Worm (Caenorhabditis elegans): Measurements from ENCODE around the gene mip-1.

The mip-1 gene

ce11 chrIII:4826606-4827005 lies 33.7 kb downstream of the mip-1 start, which contains the start of gene F26A1.3:
TSS of gene F26A1.3 (plus strand) at chrIII:4826906.
- TF ChIP-seq W03F9.2 (tag; optimal IDR thresholded peaks at IDR 0.05) (no peak), dao-5 (tag; optimal IDR thresholded peaks at IDR 0.05) (no peak), him-1 (tag; optimal IDR thresholded peaks at IDR 0.05) (no peak)

ce11 chrIII:4829440-4829839 lies 36.6 kb downstream of the mip-1 start, which contains the start of gene F26A1.9:
TSS of gene F26A1.9 (minus strand) at chrIII:4829540.
- TF ChIP-seq him-1 (tag; optimal IDR thresholded peaks at IDR 0.05) (no peak), dao-5 (tag; optimal IDR thresholded peaks at IDR 0.05) (no peak), W03F9.2 (tag; optimal IDR thresholded peaks at IDR 0.05) (no peak)

DNA sequence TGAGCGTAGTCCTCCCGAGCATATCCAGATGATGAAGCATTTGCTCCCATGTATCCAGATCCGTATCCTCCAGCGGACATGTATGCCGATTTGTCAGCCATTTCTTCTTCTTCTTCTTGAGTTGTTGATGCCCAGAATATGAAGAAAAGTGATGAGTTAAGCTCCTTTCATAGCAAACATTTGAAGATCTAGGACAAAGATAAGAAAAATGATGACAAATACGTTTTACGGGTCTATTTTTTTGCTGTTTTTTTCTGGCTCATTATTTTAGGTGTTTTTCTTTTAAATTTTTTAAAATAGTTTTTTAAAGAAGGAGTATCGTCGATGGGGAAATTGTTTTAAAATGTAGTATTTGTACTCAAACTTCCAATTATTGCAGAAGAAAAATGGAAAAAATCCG lies 37.3 kb downstream of the mip-1 start, which contains the start of gene nspd-9:
nspd-9 (minus strand) TSS at position 101 of the 400 bp plus-strand sequence.
- TF ChIP-seq W03F9.2 (tag; optimal IDR thresholded peaks at IDR 0.05) (no peak), dao-5 (tag; optimal IDR thresholded peaks at IDR 0.05) (no peak), him-1 (tag; optimal IDR thresholded peaks at IDR 0.05) (no peak)

- no peak for TF ChIP-seq him-1 (tag; optimal IDR thresholded peaks at IDR 0.05)
- TF ChIP-seq W03F9.2 (tag; optimal IDR thresholded peaks at IDR 0.05): no peak
- TF ChIP-seq dao-5 (tag; optimal IDR thresholded peaks at IDR 0.05): no peak
Observed at ce11 chrIII:4837429-4837828, 44.5 kb downstream of the mip-1 start, which contains the start of the genes acbp-7 and F26A1.19. TSS of gene acbp-7 (plus strand) at chrIII:4837729. TSS of gene F26A1.19 (plus strand) at chrIII:4837731.

- TF ChIP-seq him-1 (tag; optimal IDR thresholded peaks at IDR 0.05) (no peak), W03F9.2 (tag; optimal IDR thresholded peaks at IDR 0.05) (no peak), dao-5 (tag; optimal IDR thresholded peaks at IDR 0.05) (no peak)
Observed at ce11 chrIII:4842173-4842572, 49.3 kb downstream of the mip-1 start, which contains the start of gene clec-156. TSS of gene clec-156 (minus strand) at chrIII:4842273.

DNA sequence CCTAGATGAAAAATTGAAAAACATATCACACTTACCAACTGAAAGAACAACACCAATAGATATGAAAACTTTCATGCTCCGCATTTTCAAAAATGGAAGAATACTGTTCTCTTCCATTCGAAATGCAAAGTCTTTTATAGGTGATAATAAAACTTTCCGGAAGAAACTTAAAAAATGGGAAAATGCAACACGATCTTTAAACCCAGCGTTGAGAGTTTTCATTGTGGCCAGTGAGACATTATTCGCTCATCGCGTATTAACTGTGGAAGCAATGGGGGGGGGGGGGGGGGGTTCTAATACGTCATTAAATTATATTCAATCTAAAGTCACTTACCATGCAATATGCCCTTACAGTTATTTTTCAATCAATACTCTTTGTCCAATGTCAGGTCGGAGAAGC lies 51.4 kb downstream of the mip-1 start, which contains the start of the genes clec-157 and fkh-5:
clec-157 (minus strand) TSS at position 101 of the 400 bp plus-strand sequence.
fkh-5 (plus strand) TSS at position 336 of the 400 bp plus-strand sequence.
- TF ChIP-seq him-1 (tag; optimal IDR thresholded peaks at IDR 0.05) (no peak), W03F9.2 (tag; optimal IDR thresholded peaks at IDR 0.05) (no peak), dao-5 (tag; optimal IDR thresholded peaks at IDR 0.05) (no peak)

Measured in whole organism, L4/young adult.